Worm (Caenorhabditis elegans) whole organism, late embryonic: ENCODE data around the gene tmc-1.

Experiments
- C38D4.7 ChIP-seq: fragments of 200-800 bp; sonication (Bioruptor generic); optimal IDR thresholded peaks from 2 replicates; lab custom pipeline; 2018; ENCODE audit warnings: mild to moderate bottlenecking, missing genetic modification characterization, moderate library complexity, missing compliant biosample characterization
- F13H6.1 ChIP-seq: sonication (generic microtip); optimal IDR thresholded peaks from 2 replicates; lab custom pipeline; 2016; ENCODE audit warnings: missing genetic modification characterization, missing compliant biosample characterization
- T23F11.4 ChIP-seq: fragments of 200-800 bp; sonication (Bioruptor generic); optimal IDR thresholded peaks from 2 replicates; lab custom pipeline; 2018; ENCODE audit warnings: mild to moderate bottlenecking, missing genetic modification characterization, missing compliant biosample characterization
- Y22D7AL.16 ChIP-seq: sonication (generic microtip); optimal IDR thresholded peaks from 2 replicates; lab custom pipeline; 2016; ENCODE audit warnings: missing genetic modification characterization, missing compliant biosample characterization
- ahr-1 ChIP-seq: sonication (generic microtip); optimal IDR thresholded peaks from 2 replicates; lab custom pipeline; 2016; ENCODE audit warnings: missing genetic modification characterization, missing compliant biosample characterization
- ceh-18 ChIP-seq: sonication (generic microtip); optimal IDR thresholded peaks from 2 replicates; lab custom pipeline; 2016; ENCODE audit warnings: missing genetic modification characterization, missing compliant biosample characterization
- ceh-30 ChIP-seq: fragments of 150-350 bp; optimal IDR thresholded peaks from 2 replicates; lab custom pipeline; 2014; ENCODE audit warnings: missing biosample characterization, missing genetic modification characterization
- ceh-31 ChIP-seq: sonication (generic microtip); optimal IDR thresholded peaks from 2 replicates; lab custom pipeline; 2016; ENCODE audit warnings: missing genetic modification characterization, missing compliant biosample characterization
- ceh-34 ChIP-seq: sonication (generic microtip); optimal IDR thresholded peaks from 2 replicates; lab custom pipeline; 2016; ENCODE audit warnings: mild to moderate bottlenecking, missing genetic modification characterization, missing compliant biosample characterization
- ceh-45 ChIP-seq: fragments of 200-800 bp; sonication (Bioruptor generic); IDR thresholded peaks from 2 replicates; pipeline ENCODE4 v1.3.6; 2022; ENCODE audit warnings: missing genetic modification reagents, missing genetic modification characterization, missing compliant biosample characterization
- ceh-9 ChIP-seq: sonication (generic microtip); optimal IDR thresholded peaks from 2 replicates; lab custom pipeline; 2016; ENCODE audit warnings: mild to moderate bottlenecking, missing genetic modification characterization, inconsistent platforms, missing compliant biosample characterization
- che-1 ChIP-seq: sonication (generic microtip); optimal IDR thresholded peaks from 2 replicates; lab custom pipeline; 2016; ENCODE audit warnings: mild to moderate bottlenecking, missing genetic modification characterization, missing compliant biosample characterization
- elt-4 ChIP-seq: sonication (generic microtip); optimal IDR thresholded peaks from 2 replicates; lab custom pipeline; 2016; ENCODE audit warnings: missing genetic modification characterization, missing compliant biosample characterization
- fkh-10 ChIP-seq: fragments of 150-350 bp; optimal IDR thresholded peaks from 2 replicates; lab custom pipeline; 2014; ENCODE audit warnings: missing biosample characterization, missing genetic modification reagents, missing genetic modification characterization
- gmeb-2 ChIP-seq: sonication (generic microtip); optimal IDR thresholded peaks from 2 replicates; lab custom pipeline; 2016; ENCODE audit warnings: missing genetic modification characterization, inconsistent platforms, missing compliant biosample characterization
- hlh-15 ChIP-seq: sonication (generic microtip); optimal IDR thresholded peaks from 2 replicates; lab custom pipeline; 2016; ENCODE audit warnings: missing genetic modification characterization, missing compliant biosample characterization
- hlh-6 ChIP-seq: sonication (generic microtip); optimal IDR thresholded peaks from 2 replicates; lab custom pipeline; 2016; ENCODE audit warnings: missing genotype, missing genetic modification characterization, missing compliant biosample characterization
- hlh-8 ChIP-seq: sonication (generic microtip); optimal IDR thresholded peaks from 2 replicates; lab custom pipeline; 2016; ENCODE audit warnings: missing genotype, missing genetic modification characterization, missing compliant biosample characterization
- lim-6 ChIP-seq: sonication (generic microtip); optimal IDR thresholded peaks from 2 replicates; lab custom pipeline; 2016; ENCODE audit warnings: missing genetic modification characterization, missing compliant biosample characterization
- madf-2 ChIP-seq: sonication (generic microtip); optimal IDR thresholded peaks from 2 replicates; lab custom pipeline; 2017; ENCODE audit warnings: missing genetic modification characterization, missing compliant biosample characterization
- mec-3 ChIP-seq: sonication (generic microtip); optimal IDR thresholded peaks from 2 replicates; lab custom pipeline; 2016; ENCODE audit warnings: borderline replicate concordance, missing genetic modification characterization, missing compliant biosample characterization
- nhr-11 ChIP-seq: fragments of 150-350 bp; optimal IDR thresholded peaks from 2 replicates; lab custom pipeline; 2014; ENCODE audit warnings: missing biosample characterization, missing genetic modification characterization
- pat-9 ChIP-seq: fragments of 200-800 bp; sonication (Bioruptor generic); optimal IDR thresholded peaks from 2 replicates; lab custom pipeline; 2018; ENCODE audit warnings: mild to moderate bottlenecking, missing genetic modification characterization, moderate library complexity, missing compliant biosample characterization
- pax-1 ChIP-seq: fragments of 150-350 bp; optimal IDR thresholded peaks from 2 replicates; lab custom pipeline; 2014; ENCODE audit warnings: missing biosample characterization, missing genetic modification characterization
- pha-4 ChIP-seq: fragments of 150-350 bp; optimal IDR thresholded peaks from 2 replicates; lab custom pipeline; 2018; ENCODE audit warnings: missing biosample characterization, missing genetic modification reagents, missing genetic modification characterization
- rnt-1 ChIP-seq: sonication (generic microtip); optimal IDR thresholded peaks from 2 replicates; lab custom pipeline; 2016; ENCODE audit warnings: missing genetic modification characterization, missing compliant biosample characterization
- sdc-2 ChIP-seq: sonication (generic microtip); optimal IDR thresholded peaks from 2 replicates; lab custom pipeline; 2016; ENCODE audit warnings: missing genotype, missing genetic modification characterization, missing compliant biosample characterization
- sox-2 ChIP-seq: fragments of 200-800 bp; sonication (Bioruptor generic); IDR thresholded peaks from 2 replicates; pipeline ENCODE4 v1.3.6; 2022; ENCODE audit warnings: missing genetic modification reagents, missing genetic modification characterization, missing compliant biosample characterization
- sox-4 ChIP-seq: sonication (generic microtip); optimal IDR thresholded peaks from 2 replicates; lab custom pipeline; 2017; ENCODE audit warnings: mild to moderate bottlenecking, missing genetic modification characterization, inconsistent platforms, missing compliant biosample characterization
- tbx-2 ChIP-seq: sonication (generic microtip); optimal IDR thresholded peaks from 2 replicates; lab custom pipeline; 2016; ENCODE audit warnings: missing genetic modification characterization, missing compliant biosample characterization
- tbx-7 ChIP-seq: sonication (generic microtip); optimal IDR thresholded peaks from 2 replicates; lab custom pipeline; 2016; ENCODE audit warnings: missing genotype, missing genetic modification characterization, missing compliant biosample characterization
- unc-3 ChIP-seq, 2 experiments: fragments of 200-800 bp in 1 of 2; sonication (Bioruptor generic) in 1 of 2; sonication (generic microtip) in 1 of 2; conservative IDR thresholded peaks in 1 of 2; optimal IDR thresholded peaks in 1 of 2; 2 replicates each; pipeline versions ENCODE4 v1.3.6 to Lab custom; 2016 to 2022; ENCODE audit warnings: missing compliant biosample characterization in 2 of 2, missing genetic modification characterization in 2 of 2, missing genetic modification reagents in 1 of 2
- unc-55 ChIP-seq: sonication (generic microtip); optimal IDR thresholded peaks from 2 replicates; lab custom pipeline; 2017; ENCODE audit warnings: missing biosample characterization, missing genetic modification reagents, missing genetic modification characterization
- unc-86 ChIP-seq: sonication (generic microtip); optimal IDR thresholded peaks from 2 replicates; lab custom pipeline; 2016; ENCODE audit warnings: missing genetic modification characterization, missing compliant biosample characterization
- ztf-16 ChIP-seq: sonication (generic microtip); optimal IDR thresholded peaks from 2 replicates; lab custom pipeline; 2017; ENCODE audit warnings: missing genetic modification characterization, missing compliant biosample characterization

Gene tmc-1

ce11 chrX:1192848-1193247 is 30.8 kb downstream of the tmc-1 start, which contains the start of gene T13G4.1:
TSS of gene T13G4.1 (plus strand) at chrX:1193148.
- TF ChIP-seq sox-4 (tag; lab: Kevin White, UChicago): no peak
- TF ChIP-seq hlh-8: no peak
- no peak for TF ChIP-seq gmeb-2 (tag; lab: Kevin White, UChicago)
- no peak for TF ChIP-seq pat-9 (tag; lab: Kevin White, UChicago)
- no peak for TF ChIP-seq ceh-9 (tag; lab: Kevin White, UChicago)
- no peak for TF ChIP-seq pax-1 (tag; lab: Kevin White, UChicago)
- TF ChIP-seq ceh-18 (tag; lab: Kevin White, UChicago): no peak
- TF ChIP-seq elt-4 (tag; lab: Kevin White, UChicago): no peak
- no peak for TF ChIP-seq hlh-15
- TF ChIP-seq sox-2 (GFP tag; lab: Robert Waterston, UW): no peak
- TF ChIP-seq sdc-2 (tag; lab: Kevin White, UChicago): no peak
- no peak for TF ChIP-seq che-1
- no peak for TF ChIP-seq ceh-31 (tag; lab: Kevin White, UChicago)

- no peak for TF ChIP-seq elt-4 (tag; lab: Kevin White, UChicago)
- peak; percentile 8 for TF ChIP-seq mec-3 (tag; lab: Kevin White, UChicago)
Observed at ce11 chrX:1202638-1203037, 40.6 kb downstream of the tmc-1 start.

ce11 chrX:1206029-1206428 is 44.0 kb downstream of the tmc-1 start, which contains the start of gene T13G4.7:
TSS of gene T13G4.7 (minus strand) at chrX:1206129.
- TF ChIP-seq Y22D7AL.16 (tag; lab: Kevin White, UChicago): no peak
- TF ChIP-seq unc-86: no peak
- TF ChIP-seq ceh-45 (GFP tag; lab: Robert Waterston, UW): no peak
- TF ChIP-seq tbx-7 (tag; lab: Kevin White, UChicago): no peak

ce11 chrX:1207915-1208314 is 45.9 kb downstream of the tmc-1 start:
- TF ChIP-seq tbx-2 (no peak), lim-6 (tag; lab: Kevin White, UChicago) (no peak), elt-4 (tag; lab: Kevin White, UChicago) (no peak), ztf-16 (tag; lab: Kevin White, UChicago) (no peak), T23F11.4 (GFP tag; lab: Kevin White, UChicago) (no peak), rnt-1 (tag; lab: Kevin White, UChicago) (no peak)

ce11 chrX:1209096-1209495 is 47.1 kb downstream of the tmc-1 start, which contains the start of gene C46H3.1:
TSS of gene C46H3.1 (plus strand) at chrX:1209396.
- TF ChIP-seq hlh-8 (no peak), unc-3 (GFP tag; conservative IDR thresholded peaks at IDR 0.05; lab: Robert Waterston, UW) (no peak), unc-3 (tag; optimal IDR thresholded peaks at IDR 0.05; lab: Kevin White, UChicago) (no peak), tbx-2 (no peak), pha-4 (tag; lab: Kevin White, UChicago) (no peak), C38D4.7 (GFP tag; lab: Kevin White, UChicago) (no peak), unc-55 (GFP tag; lab: Kevin White, UChicago) (no peak), pat-9 (tag; lab: Kevin White, UChicago) (no peak), madf-2 (tag; lab: Kevin White, UChicago) (no peak), ceh-34 (no peak), fkh-10 (no peak), nhr-11 (tag; lab: Kevin White, UChicago) (no peak), ceh-30 (tag; lab: Kevin White, UChicago) (no peak), lim-6 (tag; lab: Kevin White, UChicago) (no peak), ahr-1 (tag; lab: Kevin White, UChicago) (no peak), hlh-6 (tag; lab: Kevin White, UChicago) (no peak), sox-4 (tag; lab: Kevin White, UChicago) (no peak), F13H6.1 (tag; lab: Kevin White, UChicago) (no peak), ceh-9 (tag; lab: Kevin White, UChicago) (no peak)
- TF ChIP-seq, all 69 proteins: peak for 0
